Worm (Caenorhabditis elegans): ENCODE results near the gene ddp-1.

The ddp-1 gene

ce11 chrIII:1831104-1831503, 28.6 kb upstream of the ddp-1 start:
- TF ChIP-seq lag-1 (GFP tag; IDR thresholded peaks at IDR 0.05) (no peak), zfh-2 (GFP tag; conservative IDR thresholded peaks at IDR 0.05) (no peak), F33H1.4 (GFP tag; IDR thresholded peaks at IDR 0.05) (0 out of 2 replicates have a peak, but pooled peaks have one; percentile 22), F57A8.1 (GFP tag; optimal IDR thresholded peaks at IDR 0.05) (no peak), Y53G8AR.9 (GFP tag; conservative IDR thresholded peaks at IDR 0.05) (no peak), egl-18 (GFP tag; IDR thresholded peaks at IDR 0.05) (no peak), sea-2 (GFP tag; IDR thresholded peaks at IDR 0.05) (no peak), ztf-3 (GFP tag; optimal IDR thresholded peaks at IDR 0.05) (no peak), madf-10 (tag; optimal IDR thresholded peaks at IDR 0.05) (no peak), lin-54 (GFP tag; optimal IDR thresholded peaks at IDR 0.05) (peak; percentile 66), aptf-2 (GFP tag; conservative IDR thresholded peaks at IDR 0.05) (no peak), tbx-9 (tag; optimal IDR thresholded peaks at IDR 0.05; ENCODE audit: borderline replicate concordance) (no peak), nhr-179 (tag; optimal IDR thresholded peaks at IDR 0.05) (no peak), ccch-3 (GFP tag; optimal IDR thresholded peaks at IDR 0.05) (no peak), ceh-27 (GFP tag; optimal IDR thresholded peaks at IDR 0.05) (no peak), efl-1 (GFP tag; optimal IDR thresholded peaks at IDR 0.05) (peak; percentile 31), madf-6 (GFP tag; IDR thresholded peaks at IDR 0.05) (peak; percentile 37; the same call in 1 of the 2 replicates), ekl-4 (GFP tag; IDR thresholded peaks at IDR 0.05) (no peak), F49E8.2 (tag; optimal IDR thresholded peaks at IDR 0.05; ENCODE audit: insufficient read depth) (no peak), mcd-1 (GFP tag; IDR thresholded peaks at IDR 0.05) (no peak), mes-4 (tag; optimal IDR thresholded peaks at IDR 0.05) (no peak), lsl-1 (GFP tag; optimal IDR thresholded peaks at IDR 0.05) (peak; percentile 62), ztf-25 (GFP tag; IDR thresholded peaks at IDR 0.05) (no peak), nhr-27 (tag; optimal IDR thresholded peaks at IDR 0.05) (no peak), ceh-91 (GFP tag; IDR thresholded peaks at IDR 0.05) (0 out of 2 replicates have a peak, but pooled peaks have one; percentile 25), madf-3 (GFP tag; IDR thresholded peaks at IDR 0.05) (no peak), rcor-1 (GFP tag; IDR thresholded peaks at IDR 0.05) (no peak), hlh-12 (tag; optimal IDR thresholded peaks at IDR 0.05) (no peak), Y79H2A.3 (GFP tag; conservative IDR thresholded peaks at IDR 0.05) (no peak), ztf-6 (GFP tag; IDR thresholded peaks at IDR 0.05) (no peak), dpl-1 (GFP tag; optimal IDR thresholded peaks at IDR 0.05) (peak; percentile 10), cebp-2 (GFP tag; IDR thresholded peaks at IDR 0.05) (no peak), K11D2.4 (GFP tag; IDR thresholded peaks at IDR 0.05) (no peak), lin-35 (GFP tag; optimal IDR thresholded peaks at IDR 0.05) (no peak), B0035.1 (tag; optimal IDR thresholded peaks at IDR 0.05) (no peak), F52B5.7 (tag; optimal IDR thresholded peaks at IDR 0.05) (no peak)

DNA sequence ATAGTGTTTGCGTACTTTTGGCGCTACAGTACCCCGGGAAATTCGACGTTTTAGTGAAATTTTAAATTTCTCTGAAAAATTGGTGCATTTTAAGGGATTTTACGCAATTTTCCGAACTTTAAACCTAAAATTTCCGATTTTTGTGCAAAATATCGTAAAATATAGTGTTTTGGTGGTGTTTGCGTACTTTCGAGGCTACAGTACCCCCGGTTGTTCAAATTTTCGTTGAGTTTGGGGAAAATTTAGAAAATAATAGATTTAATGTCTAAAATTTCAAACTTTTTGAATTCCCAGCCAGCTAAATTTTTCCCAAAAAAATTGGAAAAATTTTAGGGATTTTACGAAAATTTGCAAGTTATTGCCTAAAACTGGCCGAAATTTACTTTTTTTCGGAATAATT, 27.2 kb upstream of the ddp-1 start:
- no peak for TF ChIP-seq pha-4 (tag; optimal IDR thresholded peaks at IDR 0.05)
- no peak for TF ChIP-seq lsy-27 (tag; optimal IDR thresholded peaks at IDR 0.05; ENCODE audit: borderline replicate concordance, insufficient read depth)
- no peak for TF ChIP-seq T26A5.8 (tag; optimal IDR thresholded peaks at IDR 0.05)
- no peak for TF ChIP-seq F37B4.10 (GFP tag; IDR thresholded peaks at IDR 0.05)
- TF ChIP-seq C17E4.6 (GFP tag; IDR thresholded peaks at IDR 0.05) = no peak
- TF ChIP-seq F57C9.4 (tag; optimal IDR thresholded peaks at IDR 0.05) = no peak
- TF ChIP-seq B0019.2 (GFP tag; conservative IDR thresholded peaks at IDR 0.05) = no peak
- no peak for TF ChIP-seq egl-44 (GFP tag; IDR thresholded peaks at IDR 0.05)
- no peak for TF ChIP-seq nfya-1 (tag; optimal IDR thresholded peaks at IDR 0.05; ENCODE audit: borderline replicate concordance, insufficient read depth)
- TF ChIP-seq nfyb-1 (GFP tag; IDR thresholded peaks at IDR 0.05) = no peak
- TF ChIP-seq ceh-91 (GFP tag; IDR thresholded peaks at IDR 0.05) = no peak
- TF ChIP-seq lin-35 (GFP tag; optimal IDR thresholded peaks at IDR 0.05) = no peak
- TF ChIP-seq D2030.7 (GFP tag; IDR thresholded peaks at IDR 0.05) = no peak
- no peak for TF ChIP-seq Y79H2A.3 (GFP tag; conservative IDR thresholded peaks at IDR 0.05)
- TF ChIP-seq lin-54 (GFP tag; optimal IDR thresholded peaks at IDR 0.05) = no peak
- TF ChIP-seq rpc-1 (optimal IDR thresholded peaks at IDR 0.05) = no peak
- no peak for TF ChIP-seq rpc-1 (tag; optimal IDR thresholded peaks at IDR 0.05)
